Worm (Caenorhabditis elegans) whole organism, late embryonic: Measurements from ENCODE around the gene tag-120.

Experiments
- C08G9.2 ChIP-seq: sonication (generic microtip); optimal IDR thresholded peaks from 2 replicates; lab custom pipeline; 2016; ENCODE audit warnings: mild to moderate bottlenecking, missing genetic modification characterization, moderate library complexity, missing compliant biosample characterization
- F13H6.1 ChIP-seq: sonication (generic microtip); optimal IDR thresholded peaks from 2 replicates; lab custom pipeline; 2016; ENCODE audit warnings: missing genetic modification characterization, missing compliant biosample characterization
- ceh-14 ChIP-seq: sonication (generic microtip); optimal IDR thresholded peaks from 2 replicates; lab custom pipeline; 2016; ENCODE audit warnings: missing genotype, missing genetic modification characterization, missing compliant biosample characterization
- ceh-18 ChIP-seq: sonication (generic microtip); optimal IDR thresholded peaks from 2 replicates; lab custom pipeline; 2016; ENCODE audit warnings: missing genetic modification characterization, missing compliant biosample characterization
- ceh-19 ChIP-seq: fragments of 200-800 bp; sonication (Bioruptor generic); optimal IDR thresholded peaks from 2 replicates; lab custom pipeline; 2018; ENCODE audit warnings: mild to moderate bottlenecking, missing genetic modification characterization, missing compliant biosample characterization
- ceh-2 ChIP-seq: sonication (generic microtip); optimal IDR thresholded peaks from 2 replicates; lab custom pipeline; 2016; ENCODE audit warnings: missing genotype, missing genetic modification characterization, missing compliant biosample characterization
- ceh-24 ChIP-seq: sonication (generic microtip); optimal IDR thresholded peaks from 2 replicates; lab custom pipeline; 2016; ENCODE audit warnings: mild to moderate bottlenecking, missing genetic modification characterization, missing compliant biosample characterization
- ceh-30 ChIP-seq: fragments of 150-350 bp; optimal IDR thresholded peaks from 2 replicates; lab custom pipeline; 2014; ENCODE audit warnings: missing biosample characterization, missing genetic modification characterization
- ceh-31 ChIP-seq: sonication (generic microtip); optimal IDR thresholded peaks from 2 replicates; lab custom pipeline; 2016; ENCODE audit warnings: missing genetic modification characterization, missing compliant biosample characterization
- ceh-34 ChIP-seq: sonication (generic microtip); optimal IDR thresholded peaks from 2 replicates; lab custom pipeline; 2016; ENCODE audit warnings: mild to moderate bottlenecking, missing genetic modification characterization, missing compliant biosample characterization
- ceh-48 ChIP-seq: sonication (generic microtip); optimal IDR thresholded peaks from 2 replicates; lab custom pipeline; 2016; ENCODE audit warnings: missing genetic modification characterization, inconsistent platforms, missing compliant biosample characterization
- ceh-6 ChIP-seq: fragments of 200-800 bp; sonication (Bioruptor generic); optimal IDR thresholded peaks from 2 replicates; lab custom pipeline; 2018; ENCODE audit warnings: mild to moderate bottlenecking, missing genetic modification characterization, missing compliant biosample characterization
- che-1 ChIP-seq: sonication (generic microtip); optimal IDR thresholded peaks from 2 replicates; lab custom pipeline; 2016; ENCODE audit warnings: mild to moderate bottlenecking, missing genetic modification characterization, missing compliant biosample characterization
- dmd-4 ChIP-seq: sonication (generic microtip); optimal IDR thresholded peaks from 2 replicates; lab custom pipeline; 2016; ENCODE audit warnings: borderline replicate concordance, missing genetic modification characterization, missing compliant biosample characterization
- elt-2 ChIP-seq: sonication (generic microtip); optimal IDR thresholded peaks from 2 replicates; lab custom pipeline; 2016; ENCODE audit warnings: missing genetic modification reagents, missing genetic modification characterization, missing compliant biosample characterization
- elt-4 ChIP-seq: sonication (generic microtip); optimal IDR thresholded peaks from 2 replicates; lab custom pipeline; 2016; ENCODE audit warnings: missing genetic modification characterization, missing compliant biosample characterization
- ets-4 ChIP-seq: sonication (generic microtip); optimal IDR thresholded peaks from 2 replicates; lab custom pipeline; 2016; ENCODE audit warnings: missing genetic modification characterization, missing compliant biosample characterization
- eyg-1 ChIP-seq: sonication (generic microtip); optimal IDR thresholded peaks from 2 replicates; lab custom pipeline; 2016; ENCODE audit warnings: missing genotype, missing genetic modification characterization, missing compliant biosample characterization
- fkh-6 ChIP-seq: sonication (generic microtip); optimal IDR thresholded peaks from 2 replicates; lab custom pipeline; 2016; ENCODE audit warnings: missing genetic modification characterization, missing compliant biosample characterization
- hlh-13 ChIP-seq: fragments of 200-800 bp; sonication (Bioruptor generic); optimal IDR thresholded peaks from 2 replicates; lab custom pipeline; 2018; ENCODE audit warnings: mild to moderate bottlenecking, missing genetic modification characterization, missing compliant biosample characterization
- hlh-15 ChIP-seq: sonication (generic microtip); optimal IDR thresholded peaks from 2 replicates; lab custom pipeline; 2016; ENCODE audit warnings: missing genetic modification characterization, missing compliant biosample characterization
- hlh-6 ChIP-seq: sonication (generic microtip); optimal IDR thresholded peaks from 2 replicates; lab custom pipeline; 2016; ENCODE audit warnings: missing genotype, missing genetic modification characterization, missing compliant biosample characterization
- lim-6 ChIP-seq: sonication (generic microtip); optimal IDR thresholded peaks from 2 replicates; lab custom pipeline; 2016; ENCODE audit warnings: missing genetic modification characterization, missing compliant biosample characterization
- lin-11 ChIP-seq: fragments of 200-800 bp; sonication (Bioruptor generic); optimal IDR thresholded peaks from 2 replicates; lab custom pipeline; 2018; ENCODE audit warnings: mild to moderate bottlenecking, missing genetic modification characterization, missing compliant biosample characterization
- mec-3 ChIP-seq: sonication (generic microtip); optimal IDR thresholded peaks from 2 replicates; lab custom pipeline; 2016; ENCODE audit warnings: borderline replicate concordance, missing genetic modification characterization, missing compliant biosample characterization
- nfya-1 ChIP-seq: sonication (generic microtip); optimal IDR thresholded peaks from 2 replicates; lab custom pipeline; 2017; ENCODE audit warnings: missing genetic modification characterization, mild to moderate bottlenecking, missing compliant biosample characterization, antibody characterized with exemption, moderate library complexity
- nhr-11 ChIP-seq: fragments of 150-350 bp; optimal IDR thresholded peaks from 2 replicates; lab custom pipeline; 2014; ENCODE audit warnings: missing biosample characterization, missing genetic modification characterization
- nhr-232 ChIP-seq: sonication (generic microtip); optimal IDR thresholded peaks from 2 replicates; lab custom pipeline; 2016; ENCODE audit warnings: missing genetic modification characterization, missing compliant biosample characterization
- odd-2 ChIP-seq: sonication (generic microtip); optimal IDR thresholded peaks from 2 replicates; lab custom pipeline; 2017; ENCODE audit warnings: antibody characterized with exemption, mild to moderate bottlenecking, missing genetic modification characterization, missing compliant biosample characterization
- pha-4 ChIP-seq: fragments of 150-350 bp; optimal IDR thresholded peaks from 2 replicates; lab custom pipeline; 2018; ENCODE audit warnings: missing biosample characterization, missing genetic modification reagents, missing genetic modification characterization
- pros-1 ChIP-seq: fragments of 150-350 bp; optimal IDR thresholded peaks from 2 replicates; lab custom pipeline; 2014; ENCODE audit warnings: missing biosample characterization, missing genetic modification reagents, missing genetic modification characterization
- ref-2 ChIP-seq: sonication (generic microtip); optimal IDR thresholded peaks from 2 replicates; lab custom pipeline; 2016; ENCODE audit warnings: missing genetic modification characterization, missing compliant biosample characterization
- rnt-1 ChIP-seq: sonication (generic microtip); optimal IDR thresholded peaks from 2 replicates; lab custom pipeline; 2016; ENCODE audit warnings: missing genetic modification characterization, missing compliant biosample characterization
- sdc-2 ChIP-seq: sonication (generic microtip); optimal IDR thresholded peaks from 2 replicates; lab custom pipeline; 2016; ENCODE audit warnings: missing genotype, missing genetic modification characterization, missing compliant biosample characterization
- sox-4 ChIP-seq: sonication (generic microtip); optimal IDR thresholded peaks from 2 replicates; lab custom pipeline; 2017; ENCODE audit warnings: mild to moderate bottlenecking, missing genetic modification characterization, inconsistent platforms, missing compliant biosample characterization
- tbx-2 ChIP-seq: sonication (generic microtip); optimal IDR thresholded peaks from 2 replicates; lab custom pipeline; 2016; ENCODE audit warnings: missing genetic modification characterization, missing compliant biosample characterization
- ttx-3 ChIP-seq: sonication (generic microtip); optimal IDR thresholded peaks from 2 replicates; lab custom pipeline; 2016; ENCODE audit warnings: missing genetic modification reagents, missing genetic modification characterization, missing compliant biosample characterization
- unc-42 ChIP-seq: sonication (generic microtip); optimal IDR thresholded peaks from 2 replicates; lab custom pipeline; 2016; ENCODE audit warnings: missing genotype, missing genetic modification characterization, missing compliant biosample characterization
- ztf-16 ChIP-seq: sonication (generic microtip); optimal IDR thresholded peaks from 2 replicates; lab custom pipeline; 2017; ENCODE audit warnings: missing genetic modification characterization, missing compliant biosample characterization

tag-120 gene

ce11 chrV:9701861-9702260 lies 7.8 kb downstream of the tag-120 start:
- no peak for TF ChIP-seq ceh-2 (tag; lab: Kevin White, UChicago)
- TF ChIP-seq elt-2 (tag; lab: Kevin White, UChicago): peak; percentile 35

DNA sequence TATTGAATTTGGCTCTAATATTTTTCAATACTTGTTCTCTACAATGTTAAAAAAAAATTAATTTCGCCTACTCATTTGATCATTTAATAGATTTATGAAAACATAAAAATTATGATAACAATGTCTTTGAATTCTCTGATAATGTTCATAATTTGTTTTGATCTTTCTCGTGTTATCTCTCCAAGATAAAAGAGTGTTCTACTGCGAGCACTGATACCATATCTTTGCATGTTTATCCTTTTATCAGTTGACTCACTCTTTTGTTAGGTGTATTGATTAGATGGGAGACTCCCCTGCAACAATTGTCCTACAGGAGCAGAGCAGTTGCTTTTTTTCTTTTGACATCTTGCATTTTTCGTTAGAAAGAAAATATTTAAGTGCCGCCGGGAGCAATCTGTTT lies 10.4 kb downstream of the tag-120 start:
- TF ChIP-seq elt-2 (tag; lab: Kevin White, UChicago) (peak; percentile 99), unc-42 (no peak)

DNA sequence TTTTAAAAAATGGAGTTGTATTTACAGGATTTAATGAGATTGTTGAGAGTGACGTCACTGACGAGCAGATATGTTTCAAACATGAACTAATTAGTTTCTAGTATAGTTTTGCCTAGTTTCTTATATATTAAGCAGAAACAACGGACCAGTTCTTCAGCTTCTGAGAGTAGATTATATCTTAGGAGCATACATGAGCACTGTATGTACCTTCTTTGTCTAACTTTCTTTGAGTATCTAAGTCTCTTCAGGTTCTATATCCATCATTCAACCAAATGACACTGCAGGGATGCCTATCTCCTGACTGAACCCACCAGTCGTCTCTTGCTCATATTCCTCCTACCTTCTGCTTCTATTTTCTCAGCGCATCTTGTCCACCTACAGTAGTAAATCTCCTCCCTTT lies 12.9 kb downstream of the tag-120 start, which contains the start of gene her-1:
Gene her-1 (plus strand): TSS at position 301 of the 400 bp plus-strand sequence.
- TF ChIP-seq eyg-1 (tag; lab: Kevin White, UChicago): no peak
- no peak for TF ChIP-seq ceh-6 (GFP tag; lab: Kevin White, UChicago)
- TF ChIP-seq pha-4 (tag; lab: Kevin White, UChicago): no peak
- TF ChIP-seq fkh-6 (tag; lab: Kevin White, UChicago): no peak
- no peak for TF ChIP-seq dmd-4 (tag; lab: Kevin White, UChicago)
- no peak for TF ChIP-seq ref-2 (tag; lab: Kevin White, UChicago)
- TF ChIP-seq ztf-16 (tag; lab: Kevin White, UChicago): no peak
- TF ChIP-seq hlh-13 (GFP tag; lab: Kevin White, UChicago): no peak
- TF ChIP-seq nhr-232 (tag; lab: Kevin White, UChicago): no peak
- no peak for TF ChIP-seq ceh-2 (tag; lab: Kevin White, UChicago)
- no peak for TF ChIP-seq unc-42

ce11 chrV:9692649-9693112 lies 16.9 kb downstream of the tag-120 start, which contains the start of gene ZK287.7:
ZK287.7 (plus strand) TSS chrV:9693062.
- TF ChIP-seq sdc-2 (tag; lab: Kevin White, UChicago): no peak
- TF ChIP-seq unc-42: no peak
- no peak for TF ChIP-seq hlh-15 (tag; lab: Kevin White, UChicago)
- no peak for TF ChIP-seq odd-2
- no peak for TF ChIP-seq ttx-3 (tag; lab: Kevin White, UChicago)

DNA sequence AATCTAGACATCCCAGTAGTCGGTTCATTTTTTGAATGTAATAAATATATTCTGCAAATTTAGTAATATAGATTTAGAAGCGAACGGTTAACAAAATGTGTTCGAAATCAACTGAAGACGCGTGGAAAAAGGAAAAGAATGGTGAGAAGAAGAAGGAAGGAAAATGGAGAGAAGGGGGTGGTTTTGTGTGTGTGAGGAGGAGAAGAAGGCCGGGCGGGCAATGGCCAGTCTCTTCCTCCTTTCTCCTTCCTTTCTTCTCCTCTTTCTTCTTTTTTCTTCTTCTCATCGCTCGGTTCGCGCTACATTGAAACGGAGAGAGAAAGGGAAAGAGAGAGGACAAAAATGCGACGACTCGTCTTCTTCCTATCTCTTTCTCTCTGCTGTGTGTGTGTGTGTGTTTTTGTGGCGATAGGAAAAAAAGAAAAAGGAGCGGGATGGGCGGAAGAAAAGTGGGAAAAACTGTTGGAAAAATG lies 17.5 kb downstream of the tag-120 start, which contains the start of gene ztf-9:
Gene ztf-9 (minus strand): TSS at position 51 of the 473 bp plus-strand sequence.
- TF ChIP-seq ceh-30 (tag; lab: Kevin White, UChicago) (no peak), ceh-19 (GFP tag; lab: Kevin White, UChicago) (no peak), hlh-6 (tag; lab: Kevin White, UChicago) (no peak), ceh-24 (tag; lab: Kevin White, UChicago) (no peak), lim-6 (no peak), ceh-48 (tag; lab: Kevin White, UChicago) (peak; percentile 11), nhr-11 (tag; lab: Kevin White, UChicago) (no peak), ets-4 (tag; lab: Kevin White, UChicago) (peak; percentile 11), elt-2 (tag; lab: Kevin White, UChicago) (peak; percentile 6), tbx-2 (peak; percentile 80), ceh-18 (tag; lab: Kevin White, UChicago) (peak; percentile 82), elt-4 (tag; lab: Kevin White, UChicago) (no peak), F13H6.1 (tag; lab: Kevin White, UChicago) (peak; percentile 18), unc-42 (peak; percentile 15), mec-3 (tag; lab: Kevin White, UChicago) (no peak), lin-11 (tag; lab: Kevin White, UChicago) (no peak), sox-4 (tag; lab: Kevin White, UChicago) (peak; percentile 17), nfya-1 (tag; lab: Kevin White, UChicago) (peak; percentile 84), ref-2 (tag; lab: Kevin White, UChicago) (peak; percentile 22), pros-1 (tag; lab: Kevin White, UChicago) (peak; percentile 83), rnt-1 (tag; lab: Kevin White, UChicago) (peak; percentile 21), ceh-34 (tag; lab: Kevin White, UChicago) (peak; percentile 53), che-1 (tag; lab: Kevin White, UChicago) (peak; percentile 39), ceh-14 (peak; percentile 32), ceh-31 (tag; lab: Kevin White, UChicago) (peak; percentile 84), C08G9.2 (tag; lab: Kevin White, UChicago) (no peak)
